Worm (Caenorhabditis elegans) whole organism, mixed stage, embryonic: ENCODE measurements around the gene F38B2.3.

ENCODE experiments used
- blmp-1 ChIP-seq: fragments of 150-350 bp; optimal IDR thresholded peaks from 2 replicates; lab custom pipeline; 2014; ENCODE audit warnings: missing biosample characterization, missing genetic modification characterization
- ceh-43 ChIP-seq: fragments of 200-800 bp; sonication (Bioruptor generic); optimal IDR thresholded peaks from 2 replicates; lab custom pipeline; 2018; ENCODE audit warnings: mild to moderate bottlenecking, missing genetic modification characterization, moderate library complexity, missing compliant biosample characterization
- ces-1 ChIP-seq: fragments of 150-350 bp; optimal IDR thresholded peaks from 2 replicates; lab custom pipeline; 2014; ENCODE audit warnings: missing biosample characterization, missing genetic modification reagents, missing genetic modification characterization
- lin-13 ChIP-seq: fragments of 150-350 bp; optimal IDR thresholded peaks from 2 replicates; lab custom pipeline; 2014; ENCODE audit warnings: missing biosample characterization, missing genetic modification characterization
- mab-5 ChIP-seq: fragments of 150-350 bp; optimal IDR thresholded peaks from 2 replicates; lab custom pipeline; 2014; ENCODE audit warnings: missing biosample characterization, missing genetic modification characterization
- mls-2 ChIP-seq: sonication (generic microtip); optimal IDR thresholded peaks from 2 replicates; lab custom pipeline; 2016; ENCODE audit warnings: mild to moderate bottlenecking, missing genetic modification characterization, moderate library complexity, missing compliant biosample characterization
- nhr-237 ChIP-seq: fragments of 150-350 bp; optimal IDR thresholded peaks from 2 replicates; lab custom pipeline; 2014; ENCODE audit warnings: missing biosample characterization, missing genetic modification characterization
- nhr-76 ChIP-seq: sonication (generic microtip); optimal IDR thresholded peaks from 2 replicates; lab custom pipeline; 2017; ENCODE audit warnings: missing biosample characterization, missing genetic modification characterization
- unc-62 ChIP-seq: fragments of 150-350 bp; optimal IDR thresholded peaks from 2 replicates; lab custom pipeline; 2014; ENCODE audit warnings: missing biosample characterization, missing genetic modification reagents, missing genetic modification characterization
- ztf-11 ChIP-seq: fragments of 150-350 bp; optimal IDR thresholded peaks from 2 replicates; lab custom pipeline; 2014; ENCODE audit warnings: missing biosample characterization, missing genetic modification characterization

DNA sequence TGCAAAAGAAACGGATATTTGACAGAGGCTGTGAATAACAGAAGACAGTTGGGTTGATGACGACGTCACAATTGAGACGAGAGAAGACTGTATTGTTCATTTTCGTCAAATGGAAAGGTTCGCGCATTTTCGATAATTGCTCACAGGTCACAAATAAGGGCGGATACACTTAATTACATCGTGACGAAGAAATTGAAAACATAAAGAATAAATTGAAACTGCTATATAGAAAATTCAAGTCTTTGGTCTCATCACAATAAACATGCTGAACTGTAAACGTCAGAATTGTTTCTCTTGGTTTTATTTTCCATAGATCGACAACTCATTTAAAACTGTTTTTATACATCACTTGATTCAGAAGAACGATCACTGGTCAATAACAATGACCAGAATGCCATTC, 40.7 kb upstream of the F38B2.3 start, which contains the start of gene ZK455.5:
- TF ChIP-seq mls-2 (no peak), ces-1 (GFP tag; lab: Kevin White, UChicago) (no peak), nhr-237 (tag; lab: Kevin White, UChicago) (no peak), mab-5 (tag; lab: Kevin White, UChicago) (no peak), ztf-11 (tag; lab: Kevin White, UChicago) (no peak), ceh-43 (GFP tag; lab: Kevin White, UChicago) (no peak), nhr-76 (tag; lab: Kevin White, UChicago) (no peak), lin-13 (tag; lab: Kevin White, UChicago) (no peak), blmp-1 (tag; lab: Kevin White, UChicago) (no peak), unc-62 (GFP tag; lab: Kevin White, UChicago) (no peak)
